Worm (Caenorhabditis elegans) whole organism, L4/young adult: Measurements from ENCODE around the gene W08E12.2.

Experiments used
- W03F9.2 ChIP-seq: fragments of 150-350 bp; optimal IDR thresholded peaks from 2 replicates; lab custom pipeline; 2014; ENCODE audit warnings: missing biosample characterization, missing genetic modification characterization
- dao-5 ChIP-seq: sonication (generic microtip); optimal IDR thresholded peaks from 2 replicates; lab custom pipeline; 2016; ENCODE audit warnings: missing genotype, missing genetic modification characterization, moderate library complexity, missing compliant biosample characterization
- him-1 ChIP-seq: sonication (generic microtip); optimal IDR thresholded peaks from 2 replicates; lab custom pipeline; 2016; ENCODE audit warnings: missing genotype, missing genetic modification reagents, missing genetic modification characterization, missing compliant biosample characterization

ce11 chrIV:3291977-3292561 lies 13.6 kb upstream of the W08E12.2 start, which contains the start of gene W08E12.8:
- no peak for TF ChIP-seq W03F9.2
- no peak for TF ChIP-seq dao-5 (tag; lab: Kevin White, UChicago)
- TF ChIP-seq him-1 (tag; lab: Kevin White, UChicago), result no peak
